Worm (Caenorhabditis elegans): ENCODE measurements around the gene cpf-2.

cpf-2 gene

ce11 chrIII:13268856-13269255, at the start of gene cpf-2 (continued):
- TF ChIP-seq ztf-22 (GFP tag; optimal IDR thresholded peaks at IDR 0.05) (no peak), tbp1 (GFP tag; optimal IDR thresholded peaks at IDR 0.05) (peak; percentile 41), rpc-1 (optimal IDR thresholded peaks at IDR 0.05) (peak; percentile 52), rpc-1 (tag; optimal IDR thresholded peaks at IDR 0.05) (no peak), unc-130 (GFP tag; optimal IDR thresholded peaks at IDR 0.05) (peak; percentile 29), pbrm-1 (GFP tag; IDR thresholded peaks at IDR 0.05) (peak; percentile 61; the same call in 1 of the 2 replicates), T07F8.4 (tag; optimal IDR thresholded peaks at IDR 0.05) (no peak), lsy-27 (tag; optimal IDR thresholded peaks at IDR 0.05; ENCODE audit: borderline replicate concordance, insufficient read depth) (no peak), F52B5.7 (tag; optimal IDR thresholded peaks at IDR 0.05) (no peak), F23B12.7 (tag; optimal IDR thresholded peaks at IDR 0.05; ENCODE audit: insufficient read depth) (no peak), ztf-28 (GFP tag; IDR thresholded peaks at IDR 0.05) (no peak), madf-6 (GFP tag; IDR thresholded peaks at IDR 0.05) (peak; percentile 53), sptf-2 (GFP tag; optimal IDR thresholded peaks at IDR 0.05) (no peak), egl-18 (GFP tag; IDR thresholded peaks at IDR 0.05) (no peak), hsf-1 (GFP tag; IDR thresholded peaks at IDR 0.05) (no peak), ZK185.1 (tag; optimal IDR thresholded peaks at IDR 0.05; ENCODE audit: poor library complexity, severe bottlenecking) (peak; percentile 55), K12H6.12 (tag; optimal IDR thresholded peaks at IDR 0.05) (no peak), bed-1 (GFP tag; IDR thresholded peaks at IDR 0.05) (no peak), mel-28 (tag; optimal IDR thresholded peaks at IDR 0.05; ENCODE audit: borderline replicate concordance) (no peak), B0035.1 (tag; optimal IDR thresholded peaks at IDR 0.05) (no peak), nhr-90 (tag; optimal IDR thresholded peaks at IDR 0.05) (no peak), dpff-1 (tag; optimal IDR thresholded peaks at IDR 0.05) (no peak), F33H1.4 (GFP tag; IDR thresholded peaks at IDR 0.05) (peak; percentile 37), K11D2.4 (GFP tag; IDR thresholded peaks at IDR 0.05) (0 out of 2 replicates have a peak, but pooled peaks have one; percentile 27), zim-3 (tag; optimal IDR thresholded peaks at IDR 0.05) (no peak), xnd-1 (tag; optimal IDR thresholded peaks at IDR 0.05) (no peak), F57C9.4 (tag; optimal IDR thresholded peaks at IDR 0.05) (no peak), egl-44 (GFP tag; IDR thresholded peaks at IDR 0.05) (no peak), mcd-1 (GFP tag; IDR thresholded peaks at IDR 0.05) (peak; percentile 70), bed-2 (GFP tag; IDR thresholded peaks at IDR 0.05) (no peak)

ce11 chrIII:13317383-13317911, 48.8 kb upstream of the cpf-2 start:
- TF ChIP-seq fkh-3 (tag; optimal IDR thresholded peaks at IDR 0.05) = no peak
- TF ChIP-seq lag-1 (GFP tag; IDR thresholded peaks at IDR 0.05) = no peak
- TF ChIP-seq athp-1 (tag; optimal IDR thresholded peaks at IDR 0.05) = no peak
- TF ChIP-seq B0261.1 (tag; optimal IDR thresholded peaks at IDR 0.05) = no peak
- TF ChIP-seq unc-62 (GFP tag; optimal IDR thresholded peaks at IDR 0.05) = no peak
- TF ChIP-seq tlf-1 (GFP tag; optimal IDR thresholded peaks at IDR 0.05) = no peak
- TF ChIP-seq Y67H2A.10 (GFP tag; conservative IDR thresholded peaks at IDR 0.05) = no peak
- TF ChIP-seq hlh-12 (tag; optimal IDR thresholded peaks at IDR 0.05) = no peak
- no peak for TF ChIP-seq attf-5 (GFP tag; optimal IDR thresholded peaks at IDR 0.05)
- TF ChIP-seq ztf-3 (GFP tag; optimal IDR thresholded peaks at IDR 0.05) = no peak

Data from whole organism, young adult.